Worm (Caenorhabditis elegans): ENCODE data around the gene K10H10.13.

K10H10.13 gene

DNA sequence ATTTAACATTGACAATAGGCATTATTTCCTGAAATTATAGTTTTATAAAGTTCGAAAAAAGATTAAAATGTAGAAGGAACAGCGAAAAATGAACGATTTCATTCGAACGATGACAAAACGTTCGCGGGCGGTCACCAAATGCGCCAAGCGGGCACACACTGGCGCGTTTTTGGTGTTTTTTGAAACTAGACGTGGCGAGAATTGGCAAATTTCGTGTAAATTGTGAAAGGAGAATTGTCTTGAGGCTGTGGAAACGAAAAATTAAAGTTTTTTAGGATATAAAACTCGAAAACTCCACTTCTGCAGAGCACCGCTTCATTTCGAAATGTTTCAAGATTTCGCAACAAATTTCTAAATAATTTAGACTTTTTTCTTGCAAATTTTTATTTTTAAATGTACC, 22.4 kb downstream of the K10H10.13 start, which contains the start of gene usp-14 (continued):
- TF ChIP-seq skn-1 (tag; optimal IDR thresholded peaks at IDR 0.05) (peak; percentile 71), lsy-2 (tag; optimal IDR thresholded peaks at IDR 0.05) (peak; percentile 48 to 78), crh-2 (tag; optimal IDR thresholded peaks at IDR 0.05) (peak; percentile 90), mbf-1 (tag; optimal IDR thresholded peaks at IDR 0.05) (no peak), Y55F3AM.14 (GFP tag; optimal IDR thresholded peaks at IDR 0.05) (no peak), ztf-11 (tag; optimal IDR thresholded peaks at IDR 0.05) (no peak), mab-5 (tag; optimal IDR thresholded peaks at IDR 0.05) (no peak)

ce11 chrII:14483813-14484212, 27.3 kb downstream of the K10H10.13 start:
- TF ChIP-seq unc-39 (tag; optimal IDR thresholded peaks at IDR 0.05): no peak
- TF ChIP-seq crh-2 (tag; optimal IDR thresholded peaks at IDR 0.05): no peak
- TF ChIP-seq elt-1 (tag; optimal IDR thresholded peaks at IDR 0.05): no peak
- TF ChIP-seq nhr-12 (tag; optimal IDR thresholded peaks at IDR 0.05): no peak
- TF ChIP-seq gmeb-1 (tag; optimal IDR thresholded peaks at IDR 0.05): no peak
- no peak for TF ChIP-seq ZK546.5 (tag; optimal IDR thresholded peaks at IDR 0.05)
- TF ChIP-seq ztf-1 (GFP tag; conservative IDR thresholded peaks at IDR 0.05): no peak
- TF ChIP-seq aly-2 (tag; optimal IDR thresholded peaks at IDR 0.05): no peak
- TF ChIP-seq nhr-237 (tag; optimal IDR thresholded peaks at IDR 0.05): no peak
- no peak for TF ChIP-seq nhr-25 (tag; optimal IDR thresholded peaks at IDR 0.05)
- no peak for TF ChIP-seq F13H6.1 (tag; optimal IDR thresholded peaks at IDR 0.05)
- TF ChIP-seq lin-39 (tag; optimal IDR thresholded peaks at IDR 0.05): no peak
- no peak for TF ChIP-seq C34F6.9 (tag; optimal IDR thresholded peaks at IDR 0.05)
- TF ChIP-seq nhr-129 (tag; optimal IDR thresholded peaks at IDR 0.05): no peak

- TF ChIP-seq blmp-1 (tag; optimal IDR thresholded peaks at IDR 0.05; ENCODE audit: insufficient read depth): peak; percentile 29
- TF ChIP-seq nhr-25 (tag; optimal IDR thresholded peaks at IDR 0.05): peak; percentile 21
- TF ChIP-seq nhr-21 (tag; optimal IDR thresholded peaks at IDR 0.05): peak; percentile 42
- TF ChIP-seq nhr-12 (tag; optimal IDR thresholded peaks at IDR 0.05): no peak
These were observed 30.3 kb downstream of the K10H10.13 start for ce11 chrII:14480772-14481171.

DNA sequence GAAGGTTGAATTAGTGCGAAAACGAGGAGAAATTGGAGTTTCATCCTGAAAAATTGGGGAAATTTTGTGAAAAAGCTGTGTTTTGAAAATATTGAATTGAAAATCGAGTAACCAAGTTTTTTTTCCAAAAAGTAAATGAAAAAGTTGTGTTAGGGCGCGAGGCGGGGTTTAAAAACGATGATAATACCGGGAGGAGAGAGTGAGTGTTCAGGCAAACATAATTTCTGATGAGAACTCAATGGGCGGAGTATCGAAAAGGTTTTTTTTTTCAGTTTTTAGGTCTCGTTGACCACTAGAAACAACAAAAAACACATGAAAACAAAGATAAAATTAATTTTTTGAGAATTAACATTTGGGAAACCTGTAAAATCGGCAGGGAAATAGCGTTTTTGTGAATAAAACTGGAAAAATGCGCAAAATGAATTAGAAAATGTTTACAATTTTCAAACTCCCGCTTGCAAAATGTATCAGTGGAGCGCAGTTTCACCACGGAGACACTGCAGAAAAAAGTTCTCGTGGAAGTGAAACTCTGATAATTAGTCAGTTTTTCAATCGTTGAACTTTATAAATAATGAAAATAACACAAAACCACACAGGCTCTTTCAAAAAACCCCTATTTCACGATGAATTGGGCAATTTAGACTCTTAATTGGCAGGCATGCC, 31.4 kb downstream of the K10H10.13 start, which contains the start of gene C13B4.1:
Gene C13B4.1 (minus strand): TSS at position 51 of the 663 bp plus-strand sequence.
- peak; percentile 6 for TF ChIP-seq gmeb-1 (tag; optimal IDR thresholded peaks at IDR 0.05)
- no peak for TF ChIP-seq sem-4 (tag; optimal IDR thresholded peaks at IDR 0.05)
- TF ChIP-seq alr-1 (tag; optimal IDR thresholded peaks at IDR 0.05): no peak
- TF ChIP-seq crh-2 (tag; optimal IDR thresholded peaks at IDR 0.05): no peak
- TF ChIP-seq egl-27 (tag; optimal IDR thresholded peaks at IDR 0.05): no peak
- no peak for TF ChIP-seq mbf-1 (tag; optimal IDR thresholded peaks at IDR 0.05)
- no peak for TF ChIP-seq C34F6.9 (tag; optimal IDR thresholded peaks at IDR 0.05)
- no peak for TF ChIP-seq unc-62 (GFP tag; optimal IDR thresholded peaks at IDR 0.05)

ce11 chrII:14474700-14475099, 36.4 kb downstream of the K10H10.13 start:
- TF ChIP-seq gmeb-1 (tag; optimal IDR thresholded peaks at IDR 0.05) (peak; percentile 14), lsy-2 (tag; optimal IDR thresholded peaks at IDR 0.05) (peak in 1 of 2 experiments; percentile 37), sma-3 (GFP tag; optimal IDR thresholded peaks at IDR 0.05) (peak; percentile 20), fos-1 (tag; optimal IDR thresholded peaks at IDR 0.05) (no peak), elt-3 (tag; optimal IDR thresholded peaks at IDR 0.05) (no peak), nhr-129 (tag; optimal IDR thresholded peaks at IDR 0.05) (peak; percentile 59), unc-55 (GFP tag; optimal IDR thresholded peaks at IDR 0.05) (peak; percentile 1)

DNA sequence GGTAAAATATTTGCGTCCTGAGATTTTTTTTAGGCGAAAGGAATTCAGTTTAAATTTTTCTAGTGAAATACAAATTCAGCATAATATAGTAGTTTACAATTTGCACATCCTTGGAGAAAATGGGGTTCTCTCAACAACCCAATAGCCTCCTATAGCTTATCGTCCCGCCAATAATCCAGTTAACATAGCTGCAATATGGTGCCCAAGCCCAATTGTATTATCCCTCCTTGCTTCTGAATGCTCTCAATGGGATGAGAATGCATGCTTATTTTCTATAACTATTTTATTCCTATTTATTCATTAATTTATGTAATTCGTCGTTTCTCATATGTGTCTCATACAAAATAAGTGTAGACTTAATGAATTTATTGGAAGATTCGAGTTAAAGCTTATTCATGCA, 41.1 kb downstream of the K10H10.13 start:
- TF ChIP-seq peb-1 (tag; optimal IDR thresholded peaks at IDR 0.05): no peak
- TF ChIP-seq lin-39 (tag; optimal IDR thresholded peaks at IDR 0.05): no peak
- no peak for TF ChIP-seq ztf-1 (GFP tag; conservative IDR thresholded peaks at IDR 0.05)
- TF ChIP-seq ztf-4 (tag; optimal IDR thresholded peaks at IDR 0.05): no peak
- TF ChIP-seq sem-4 (tag; optimal IDR thresholded peaks at IDR 0.05): no peak
- TF ChIP-seq mdl-1 (tag; optimal IDR thresholded peaks at IDR 0.05): no peak
- no peak for TF ChIP-seq lsy-2 (tag; optimal IDR thresholded peaks at IDR 0.05)
- no peak for TF ChIP-seq sma-3 (GFP tag; optimal IDR thresholded peaks at IDR 0.05)
- no peak for TF ChIP-seq nhr-25 (tag; optimal IDR thresholded peaks at IDR 0.05)
- TF ChIP-seq ztf-11 (tag; optimal IDR thresholded peaks at IDR 0.05): no peak
- no peak for TF ChIP-seq nhr-237 (tag; optimal IDR thresholded peaks at IDR 0.05)
- no peak for TF ChIP-seq R02D3.7 (tag; optimal IDR thresholded peaks at IDR 0.05)
- no peak for TF ChIP-seq gmeb-1 (tag; optimal IDR thresholded peaks at IDR 0.05)
- TF ChIP-seq elt-1 (tag; optimal IDR thresholded peaks at IDR 0.05): no peak
- TF ChIP-seq snpc-4 (tag; optimal IDR thresholded peaks at IDR 0.05): no peak
- TF ChIP-seq Y55F3AM.14 (GFP tag; optimal IDR thresholded peaks at IDR 0.05): no peak
- TF ChIP-seq lin-13 (GFP tag; optimal IDR thresholded peaks at IDR 0.05): no peak

Measured in whole organism, L2 larva.